Fruit fly (Drosophila melanogaster) whole organism, wandering third instar larva: Measurements from ENCODE around the gene Rab18.

Source experiments
- Abd-B ChIP-seq: fragments of >200 bp; optimal IDR thresholded peaks from 2 replicates; lab custom pipeline; 2017; ENCODE audit warnings: missing biosample characterization, missing genetic modification characterization
- CG32264 ChIP-seq: fragments of 200-800 bp; sonication (Bioruptor generic); optimal IDR thresholded peaks from 2 replicates; lab custom pipeline; 2016; ENCODE audit warnings: missing biosample characterization, missing genetic modification characterization
- CG9705 ChIP-seq: fragments of 200-800 bp; sonication (Bioruptor generic); optimal IDR thresholded peaks from 2 replicates; lab custom pipeline; 2018; ENCODE audit warnings: missing biosample characterization, mild to moderate bottlenecking, missing genetic modification characterization
- CrebA ChIP-seq: fragments of 200-800 bp; sonication (Bioruptor generic); optimal IDR thresholded peaks from 2 replicates; lab custom pipeline; 2016; ENCODE audit warnings: missing biosample characterization, mild to moderate bottlenecking, missing genetic modification characterization, borderline replicate concordance
- Dfd ChIP-seq: fragments of >200 bp; optimal IDR thresholded peaks from 2 replicates; lab custom pipeline; 2017; ENCODE audit warnings: missing biosample characterization, missing genetic modification characterization
- Dif ChIP-seq: fragments of 200-275, 200-300 bp; sonication (Bioruptor generic); optimal IDR thresholded peaks from 2 replicates; lab custom pipeline; 2018; ENCODE audit warnings: missing biosample characterization, missing genetic modification characterization; ENCODE audit not compliant: partially characterized antibody
- GATAd ChIP-seq: sonication (Bioruptor generic); optimal IDR thresholded peaks from 2 replicates; lab custom pipeline; 2016; ENCODE audit warnings: missing biosample characterization, missing genetic modification characterization
- HLH106 ChIP-seq: fragments of 200-800 bp; optimal IDR thresholded peaks from 3 replicates; lab custom pipeline; 2019; ENCODE audit warnings: missing biosample characterization, mild to moderate bottlenecking, missing genetic modification characterization, moderate library complexity
- Hnf4 ChIP-seq: fragments of 200-800 bp; sonication (Bioruptor generic); optimal IDR thresholded peaks from 2 replicates; lab custom pipeline; 2016; ENCODE audit warnings: missing biosample characterization, mild to moderate bottlenecking, missing genetic modification characterization
- Hr78 ChIP-seq: fragments of >200 bp; optimal IDR thresholded peaks from 2 replicates; lab custom pipeline; 2017; ENCODE audit warnings: missing biosample characterization, missing genetic modification characterization
- Hr83 ChIP-seq: fragments of 200-300 bp; sonication (Bioruptor generic); optimal IDR thresholded peaks from 2 replicates; lab custom pipeline; 2016; ENCODE audit warnings: missing biosample characterization, mild to moderate bottlenecking, missing genetic modification characterization, moderate library complexity; ENCODE audit not compliant: poor library complexity, severe bottlenecking
- Jra ChIP-seq: sonication (Bioruptor generic); optimal IDR thresholded peaks from 2 replicates; lab custom pipeline; 2016; ENCODE audit warnings: missing biosample characterization, missing genetic modification characterization
- Mio ChIP-seq: sonication (Bioruptor generic); optimal IDR thresholded peaks from 2 replicates; lab custom pipeline; 2016; ENCODE audit warnings: missing biosample characterization, missing genetic modification characterization
- Myc ChIP-seq: fragments of >200 bp; optimal IDR thresholded peaks from 2 replicates; lab custom pipeline; 2017
- N ChIP-seq: fragments of >200 bp; optimal IDR thresholded peaks from 2 replicates; lab custom pipeline; 2018; ENCODE audit warnings: missing biosample characterization, missing external identifiers, missing genetic modification characterization
- OdsH ChIP-seq: fragments of 200-800 bp; sonication (Bioruptor generic); optimal IDR thresholded peaks from 2 replicates; lab custom pipeline; 2016; ENCODE audit warnings: missing biosample characterization, mild to moderate bottlenecking, missing genetic modification characterization
- Rel ChIP-seq, 2 experiments: fragments of 200-800 bp; sonication (Bioruptor generic) in 1 of 2; optimal IDR thresholded peaks; 2 replicates in 1 of 2; 3 replicates in 1 of 2; lab custom pipeline; 2016 to 2019; ENCODE audit warnings: mild to moderate bottlenecking in 2 of 2, missing biosample characterization in 2 of 2, missing genetic modification characterization in 2 of 2, moderate library complexity in 1 of 2
- Sp1 ChIP-seq: fragments of 200-800 bp; sonication (Bioruptor generic); optimal IDR thresholded peaks from 3 replicates; lab custom pipeline; 2019; ENCODE audit warnings: missing biosample characterization, mild to moderate bottlenecking, missing genetic modification characterization, moderate library complexity
- Vsx2 ChIP-seq: fragments of 200-300, 225-300 bp; sonication (Bioruptor generic); optimal IDR thresholded peaks from 2 replicates; lab custom pipeline; 2018; ENCODE audit warnings: missing biosample characterization, missing genetic modification characterization; ENCODE audit not compliant: partially characterized antibody
- br ChIP-seq: fragments of 200-800 bp; sonication (Bioruptor generic); optimal IDR thresholded peaks from 2 replicates; lab custom pipeline; 2016; ENCODE audit warnings: missing biosample characterization, missing genetic modification characterization
- brk ChIP-seq: fragments of 200-800 bp; sonication (Bioruptor generic); optimal IDR thresholded peaks from 2 replicates; lab custom pipeline; 2016; ENCODE audit warnings: missing biosample characterization, mild to moderate bottlenecking, missing genetic modification characterization
- dl ChIP-seq, 2 experiments: fragments of 175-275, 200-275 bp in 1 of 2; fragments of 200-275 bp in 1 of 2; sonication (Bioruptor generic); optimal IDR thresholded peaks; lab custom pipeline; 2018; ENCODE audit warnings: mild to moderate bottlenecking in 2 of 2, missing biosample characterization in 2 of 2, missing genetic modification characterization in 2 of 2, moderate library complexity in 2 of 2; ENCODE audit not compliant: partially characterized antibody in 2 of 2, insufficient read depth in 1 of 2
- dmrt93B ChIP-seq: fragments of 200-800 bp; sonication (Bioruptor generic); optimal IDR thresholded peaks from 2 replicates; lab custom pipeline; 2018; ENCODE audit warnings: missing biosample characterization, mild to moderate bottlenecking, missing genetic modification characterization
- dsf ChIP-seq: sonication (Bioruptor generic); optimal IDR thresholded peaks from 2 replicates; lab custom pipeline; 2016; ENCODE audit warnings: missing biosample characterization, missing genetic modification characterization, borderline replicate concordance
- ey ChIP-seq: fragments of 200-800 bp; sonication (Bioruptor generic); optimal IDR thresholded peaks from 2 replicates; lab custom pipeline; 2016; ENCODE audit warnings: missing biosample characterization, missing genetic modification characterization
- foxo ChIP-seq, 2 experiments: fragments of 200-800 bp; sonication (Bioruptor generic); optimal IDR thresholded peaks; 2 replicates in 1 of 2; 3 replicates in 1 of 2; lab custom pipeline; 2016 to 2017; ENCODE audit warnings: missing biosample characterization in 2 of 2, missing genetic modification characterization in 2 of 2
- fru ChIP-seq: fragments of 200-800 bp; sonication (Bioruptor generic); optimal IDR thresholded peaks from 3 replicates; lab custom pipeline; 2016; ENCODE audit warnings: missing biosample characterization, mild to moderate bottlenecking, missing genetic modification characterization
- h ChIP-seq: fragments of 200-800 bp; sonication (Bioruptor generic); optimal IDR thresholded peaks from 3 replicates; lab custom pipeline; 2016; ENCODE audit warnings: missing biosample characterization, mild to moderate bottlenecking, missing genetic modification characterization
- jim ChIP-seq: fragments of 175-275, 200-325 bp; sonication (Bioruptor generic); optimal IDR thresholded peaks from 2 replicates; lab custom pipeline; 2016; ENCODE audit warnings: missing biosample characterization, mild to moderate bottlenecking, missing genetic modification characterization
- lola ChIP-seq: fragments of >200 bp; optimal IDR thresholded peaks from 2 replicates; lab custom pipeline; 2017; ENCODE audit warnings: missing biosample characterization, missing genetic modification characterization
- pan ChIP-seq: fragments of >200 bp; optimal IDR thresholded peaks from 2 replicates; lab custom pipeline; 2017
- psq ChIP-seq: fragments of 200-800 bp; sonication (Bioruptor generic); optimal IDR thresholded peaks from 3 replicates; lab custom pipeline; 2017; ENCODE audit warnings: missing biosample characterization, mild to moderate bottlenecking, missing genetic modification characterization, moderate library complexity
- rgr ChIP-seq: fragments of 200-800 bp; sonication (Bioruptor generic); optimal IDR thresholded peaks from 3 replicates; lab custom pipeline; 2016; ENCODE audit warnings: missing biosample characterization, mild to moderate bottlenecking, missing genetic modification characterization
- sage ChIP-seq: fragments of 200-800 bp; sonication (Bioruptor generic); optimal IDR thresholded peaks from 2 replicates; lab custom pipeline; 2016; ENCODE audit warnings: missing biosample characterization, mild to moderate bottlenecking, missing genetic modification characterization
- sv ChIP-seq: fragments of 200-800 bp; sonication (Bioruptor generic); optimal IDR thresholded peaks from 3 replicates; lab custom pipeline; 2016; ENCODE audit warnings: missing biosample characterization, missing genetic modification characterization
- tai ChIP-seq: sonication (Bioruptor generic); optimal IDR thresholded peaks from 2 replicates; lab custom pipeline; 2016; ENCODE audit warnings: missing biosample characterization, missing genetic modification characterization
- usp ChIP-seq: fragments of >200 bp; optimal IDR thresholded peaks from 2 replicates; lab custom pipeline; 2017; ENCODE audit warnings: missing biosample characterization, missing genetic modification characterization
- woc ChIP-seq: sonication (Bioruptor generic); optimal IDR thresholded peaks from 2 replicates; lab custom pipeline; 2016; ENCODE audit warnings: missing biosample characterization, mild to moderate bottlenecking, missing genetic modification characterization

Gene Rab18

DNA sequence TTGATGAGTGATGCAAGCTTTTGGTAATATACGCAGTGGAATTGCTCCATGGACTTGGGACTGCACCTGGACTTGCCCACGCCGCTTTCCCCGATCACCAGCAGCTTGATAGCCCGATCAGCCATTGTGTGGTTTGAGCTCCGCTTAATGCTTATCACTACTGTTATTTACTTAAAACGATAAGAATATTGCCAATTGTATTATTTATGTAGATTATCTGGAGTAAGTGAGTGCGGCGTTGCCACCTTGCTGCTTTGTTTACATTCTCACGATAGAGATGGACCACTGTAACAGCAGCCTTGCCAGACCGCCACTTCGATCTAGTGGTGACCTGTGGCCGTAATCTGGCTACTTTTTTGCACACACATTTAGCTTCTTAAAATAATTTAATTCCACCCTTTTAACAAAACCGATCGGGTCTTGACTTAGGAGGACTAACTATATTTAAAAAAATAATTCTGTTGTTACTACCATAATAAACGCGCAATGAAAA, at the start of gene Rab18:
Gene Rab18 (minus strand): TSS at position 276 of the 493 bp plus-strand sequence.
- TF ChIP-seq GATAd (peak; percentile 25), CrebA (GFP tag; lab: Kevin White, UChicago) (no peak), Rel (GFP tag; optimal IDR thresholded peaks at IDR 0.05; lab: Kevin White, UChicago) (no peak), Rel (tag; optimal IDR thresholded peaks at IDR 0.05; lab: Kevin White, UChicago) (no peak), lola (no peak), Abd-B (GFP tag; lab: Kevin White, UChicago) (no peak), Sp1 (GFP tag; lab: Kevin White, UChicago) (no peak), dmrt93B (GFP tag; lab: Kevin White, UChicago) (no peak), Dfd (GFP tag; lab: Kevin White, UChicago) (no peak), tai (GFP tag; lab: Kevin White, UChicago) (no peak), Jra (GFP tag; lab: Kevin White, UChicago) (no peak), rgr (GFP tag; lab: Kevin White, UChicago) (no peak), sage (GFP tag; lab: Kevin White, UChicago) (no peak), Hnf4 (GFP tag; lab: Kevin White, UChicago) (no peak), Dif (GFP tag; lab: Kevin White, UChicago) (no peak), jim (GFP tag; lab: Kevin White, UChicago) (no peak), Hr78 (GFP tag; lab: Kevin White, UChicago) (no peak), pan (no peak), psq (GFP tag; lab: Kevin White, UChicago) (no peak), N (no peak), OdsH (no peak), ey (GFP tag; lab: Kevin White, UChicago) (peak; percentile 30), dsf (no peak), CG32264 (GFP tag; lab: Kevin White, UChicago) (no peak), foxo (GFP tag; optimal IDR thresholded peaks at IDR 0.05; lab: Kevin White, UChicago) (peak in 1 of 2 experiments; percentile 56), Hr83 (GFP tag; lab: Kevin White, UChicago) (peak; percentile 79), fru (GFP tag; lab: Kevin White, UChicago) (no peak), sv (GFP tag; lab: Kevin White, UChicago) (no peak), dl (GFP tag; optimal IDR thresholded peaks at IDR 0.05; lab: Kevin White, UChicago; ENCODE audit: insufficient read depth in 1 of 2, partially characterized antibody in 2 of 2) (no peak), br (GFP tag; lab: Kevin White, UChicago) (peak; percentile 3), woc (GFP tag; lab: Kevin White, UChicago) (peak; percentile 38), Mio (no peak), brk (GFP tag; lab: Kevin White, UChicago) (no peak), HLH106 (tag; lab: Kevin White, UChicago) (peak; percentile 23), CG9705 (no peak), Vsx2 (GFP tag; lab: Kevin White, UChicago) (no peak), Myc (lab: Kevin White, UChicago) (no peak), h (GFP tag; lab: Kevin White, UChicago) (no peak), usp (GFP tag; lab: Kevin White, UChicago) (no peak)

DNA sequence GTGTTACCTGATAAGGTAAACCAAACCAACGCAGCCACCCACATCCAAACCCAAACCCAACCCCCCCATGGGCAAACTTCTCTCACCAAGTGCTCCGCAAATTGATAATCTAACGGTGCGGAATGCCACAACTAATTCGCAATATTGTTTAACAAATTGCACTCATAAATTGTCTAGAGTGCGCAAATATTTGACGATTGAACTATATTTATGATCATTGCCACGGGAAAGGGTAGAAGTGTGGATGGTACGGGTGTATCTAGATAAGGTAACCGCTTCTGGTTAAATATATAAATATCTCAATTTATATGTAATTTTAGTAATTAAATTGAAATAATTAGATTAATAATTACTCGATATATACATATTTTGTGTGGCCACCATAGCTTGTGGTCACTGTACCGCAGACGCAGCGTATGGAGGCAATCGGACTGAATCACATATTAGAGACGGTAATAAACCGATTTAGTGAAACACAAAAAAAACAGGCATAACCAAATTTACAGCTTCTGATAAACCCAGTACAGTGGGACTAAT, 46.9 kb upstream of the Rab18 start:
- TF ChIP-seq Abd-B (GFP tag; lab: Kevin White, UChicago), result no peak
- TF ChIP-seq jim (GFP tag; lab: Kevin White, UChicago), result no peak
- TF ChIP-seq brk (GFP tag; lab: Kevin White, UChicago), result peak; percentile 45
- TF ChIP-seq Rel (GFP tag; optimal IDR thresholded peaks at IDR 0.05; lab: Kevin White, UChicago), result no peak
- TF ChIP-seq Rel (tag; optimal IDR thresholded peaks at IDR 0.05; lab: Kevin White, UChicago), result peak; percentile 67
- peak; percentile 46 for TF ChIP-seq ey (GFP tag; lab: Kevin White, UChicago)
- TF ChIP-seq CG32264 (GFP tag; lab: Kevin White, UChicago), result no peak
- TF ChIP-seq Hr83 (GFP tag; lab: Kevin White, UChicago), result no peak
- no peak for TF ChIP-seq Dif (GFP tag; lab: Kevin White, UChicago)
- TF ChIP-seq br (GFP tag; lab: Kevin White, UChicago), result peak; percentile 39
- no peak for TF ChIP-seq woc (GFP tag; lab: Kevin White, UChicago)
- peak; percentile 59 for TF ChIP-seq CG9705
- peak; percentile 67 for TF ChIP-seq fru (GFP tag; lab: Kevin White, UChicago)
- TF ChIP-seq N, result no peak
- no peak for TF ChIP-seq dl (GFP tag; optimal IDR thresholded peaks at IDR 0.05; lab: Kevin White, UChicago; ENCODE audit: insufficient read depth in 1 of 2, partially characterized antibody in 2 of 2)
- no peak for TF ChIP-seq Mio
- peak; percentile 52 for TF ChIP-seq sage (GFP tag; lab: Kevin White, UChicago)
- TF ChIP-seq Jra (GFP tag; lab: Kevin White, UChicago), result no peak
- TF ChIP-seq tai (GFP tag; lab: Kevin White, UChicago), result no peak
- TF ChIP-seq Sp1 (GFP tag; lab: Kevin White, UChicago), result peak; percentile 81
- peak; percentile 70 for TF ChIP-seq h (GFP tag; lab: Kevin White, UChicago)
- no peak for TF ChIP-seq Hr78 (GFP tag; lab: Kevin White, UChicago)
- peak; percentile 84 for TF ChIP-seq rgr (GFP tag; lab: Kevin White, UChicago)
- TF ChIP-seq foxo (GFP tag; optimal IDR thresholded peaks at IDR 0.05; lab: Kevin White, UChicago), result peak in 1 of 2 experiments; percentile 83
- peak; percentile 55 for TF ChIP-seq psq (GFP tag; lab: Kevin White, UChicago)
- no peak for TF ChIP-seq GATAd
- TF ChIP-seq dsf, result no peak
- TF ChIP-seq usp (GFP tag; lab: Kevin White, UChicago), result no peak
- no peak for TF ChIP-seq sv (GFP tag; lab: Kevin White, UChicago)
- no peak for TF ChIP-seq pan
- TF ChIP-seq dmrt93B (GFP tag; lab: Kevin White, UChicago), result peak; percentile 42
- peak; percentile 55 for TF ChIP-seq Hnf4 (GFP tag; lab: Kevin White, UChicago)
- peak; percentile 72 for TF ChIP-seq OdsH
- no peak for TF ChIP-seq lola
- TF ChIP-seq HLH106 (tag; lab: Kevin White, UChicago), result peak; percentile 84
- no peak for TF ChIP-seq CrebA (GFP tag; lab: Kevin White, UChicago)
- no peak for TF ChIP-seq Vsx2 (GFP tag; lab: Kevin White, UChicago)
- TF ChIP-seq Dfd (GFP tag; lab: Kevin White, UChicago), result no peak
- no peak for TF ChIP-seq Myc (lab: Kevin White, UChicago)
